Fruit fly (Drosophila melanogaster) whole organism, embryonic: ENCODE measurements around the gene CG5188.

Experiments
- ATbp ChIP-seq: fragments of 200-800 bp; sonication (Bioruptor generic); optimal IDR thresholded peaks from 2 replicates; lab custom pipeline; 2017; ENCODE audit warnings: missing biosample characterization, mild to moderate bottlenecking, missing genetic modification characterization, missing genetic modification reagents
- CG11504 ChIP-seq: fragments of 200-800 bp; sonication (Bioruptor generic); optimal IDR thresholded peaks from 3 replicates; lab custom pipeline; 2019; ENCODE audit warnings: missing biosample characterization, mild to moderate bottlenecking, missing genetic modification characterization, moderate library complexity
- CG12299 ChIP-seq: fragments of 200-800 bp; sonication (Bioruptor generic); optimal IDR thresholded peaks from 2 replicates; lab custom pipeline; 2018; ENCODE audit warnings: missing biosample characterization, mild to moderate bottlenecking, missing genetic modification characterization
- CG12744 ChIP-seq: fragments of 200-800 bp; sonication (Bioruptor generic); optimal IDR thresholded peaks from 2 replicates; lab custom pipeline; 2016; ENCODE audit warnings: missing biosample characterization, missing genetic modification characterization
- CG16813 ChIP-seq: fragments of 200-800 bp; sonication (Bioruptor generic); IDR thresholded peaks from 3 replicates; pipeline ENCODE4 v1.3.6; 2022; ENCODE audit warnings: missing biosample characterization, missing genetic modification characterization; ENCODE audit not compliant: partially characterized antibody
- CG16815 ChIP-seq: fragments of 200-800 bp; sonication (Bioruptor generic); optimal IDR thresholded peaks from 3 replicates; lab custom pipeline; 2017; ENCODE audit warnings: missing biosample characterization, mild to moderate bottlenecking, missing genetic modification characterization
- CG2889 ChIP-seq: fragments of 200-800 bp; sonication (Bioruptor generic); IDR thresholded peaks from 3 replicates; pipeline ENCODE4 v1.3.6; 2022; ENCODE audit warnings: missing biosample characterization, missing genetic modification characterization
- CG32532 ChIP-seq: fragments of 200-800 bp; sonication (Bioruptor generic); IDR thresholded peaks from 2 replicates; pipeline ENCODE4 v1.3.6; 2022; ENCODE audit warnings: missing biosample characterization, missing genetic modification characterization
- CG3281 ChIP-seq: fragments of 200-800 bp; sonication (Bioruptor generic); optimal IDR thresholded peaks from 3 replicates; lab custom pipeline; 2017; ENCODE audit warnings: missing biosample characterization, mild to moderate bottlenecking, missing genetic modification characterization
- CG34224 ChIP-seq: fragments of 200-800 bp; sonication (Bioruptor generic); IDR thresholded peaks from 3 replicates; pipeline ENCODE4 v1.3.6; 2022; ENCODE audit warnings: missing biosample characterization, missing genetic modification characterization; ENCODE audit not compliant: partially characterized antibody
- CG3838 ChIP-seq: fragments of 200-800 bp; sonication (Bioruptor generic); optimal IDR thresholded peaks from 3 replicates; lab custom pipeline; 2016; ENCODE audit warnings: missing biosample characterization, missing genetic modification characterization
- CG5953 ChIP-seq: fragments of 200-800 bp; sonication (Bioruptor generic); IDR thresholded peaks from 2 replicates; pipeline ENCODE4 v1.3.6; 2022; ENCODE audit warnings: missing biosample characterization, missing genetic modification characterization
- CG6765 ChIP-seq: fragments of 200-800 bp; sonication (Bioruptor generic); optimal IDR thresholded peaks from 3 replicates; lab custom pipeline; 2017; ENCODE audit warnings: missing biosample characterization, mild to moderate bottlenecking, missing genetic modification characterization
- CG8290 ChIP-seq, 3 experiments: fragments of 200-800 bp; sonication (Bioruptor generic); optimal IDR thresholded peaks; 2 replicates each; lab custom pipeline; 2016 to 2019; ENCODE audit warnings: missing biosample characterization in 3 of 3, missing genetic modification characterization in 3 of 3, mild to moderate bottlenecking in 2 of 3, moderate library complexity in 1 of 3
- CG8765 ChIP-seq: fragments of 200-800 bp; sonication (Bioruptor generic); IDR thresholded peaks from 2 replicates; pipeline ENCODE4 v1.3.6; 2022; ENCODE audit warnings: missing biosample characterization, missing genetic modification characterization
- ERR ChIP-seq: fragments of 200-800 bp; sonication (Bioruptor generic); optimal IDR thresholded peaks from 2 replicates; lab custom pipeline; 2016; ENCODE audit warnings: missing biosample characterization, missing genetic modification characterization
- Fer1 ChIP-seq: fragments of 200-800 bp; sonication (Bioruptor generic); optimal IDR thresholded peaks from 2 replicates; lab custom pipeline; 2017; ENCODE audit warnings: missing biosample characterization, mild to moderate bottlenecking, missing genetic modification characterization
- H2.0 ChIP-seq: fragments of 200-800 bp; sonication (Bioruptor generic); IDR thresholded peaks from 2 replicates; pipeline ENCODE4 v1.3.6; 2022; ENCODE audit warnings: missing biosample characterization, missing genetic modification characterization
- Hr39 ChIP-seq: fragments of >200 bp; optimal IDR thresholded peaks from 2 replicates; lab custom pipeline; 2017
- Hr78 ChIP-seq, 2 experiments: fragments of 200-800 bp in 1 of 2; fragments of >200 bp in 1 of 2; sonication (Bioruptor generic) in 1 of 2; optimal IDR thresholded peaks; 2 replicates each; lab custom pipeline; 2017 to 2019; ENCODE audit warnings: missing biosample characterization in 2 of 2, missing genetic modification characterization in 2 of 2, mild to moderate bottlenecking in 1 of 2, moderate library complexity in 1 of 2
- Mad ChIP-seq: fragments of 200-800 bp; sonication (Bioruptor generic); optimal IDR thresholded peaks from 2 replicates; lab custom pipeline; 2016; ENCODE audit warnings: missing biosample characterization, missing genetic modification characterization
- Mes4 ChIP-seq: fragments of 200-800 bp; sonication (Bioruptor generic); optimal IDR thresholded peaks from 2 replicates; lab custom pipeline; 2016; ENCODE audit warnings: missing biosample characterization, missing genetic modification characterization
- NFAT ChIP-seq: fragments of 200-800 bp; sonication (Bioruptor generic); IDR thresholded peaks from 2 replicates; pipeline ENCODE4 v1.3.6; 2022; ENCODE audit warnings: missing biosample characterization, missing genetic modification characterization
- Ravus ChIP-seq: fragments of 200-800 bp; sonication (Bioruptor generic); IDR thresholded peaks from 2 replicates; pipeline ENCODE4 v1.3.6; 2022; ENCODE audit warnings: missing biosample characterization, missing genetic modification characterization
- Rx ChIP-seq: fragments of 200-800 bp; sonication (Bioruptor generic); IDR thresholded peaks from 2 replicates; pipeline ENCODE4 v1.3.6; 2022; ENCODE audit warnings: missing biosample characterization, missing genetic modification characterization
- Scr ChIP-seq: fragments of 200-800 bp; sonication (Bioruptor generic); IDR thresholded peaks from 2 replicates; pipeline ENCODE4 v1.3.6; 2022; ENCODE audit warnings: missing biosample characterization, missing genetic modification characterization; ENCODE audit not compliant: partially characterized antibody
- Sox100B ChIP-seq: fragments of 200-800 bp; sonication (Bioruptor generic); optimal IDR thresholded peaks from 3 replicates; lab custom pipeline; 2018; ENCODE audit warnings: missing biosample characterization, mild to moderate bottlenecking, missing genetic modification characterization
- ac ChIP-seq: fragments of 200-800 bp; sonication (Bioruptor generic); optimal IDR thresholded peaks from 3 replicates; lab custom pipeline; 2017; ENCODE audit warnings: missing biosample characterization, mild to moderate bottlenecking, missing genetic modification characterization
- chif ChIP-seq, 2 experiments: fragments of 200-800 bp; sonication (Bioruptor generic); optimal IDR thresholded peaks; 3 replicates each; lab custom pipeline; 2016; ENCODE audit warnings: missing biosample characterization in 2 of 2, missing genetic modification characterization in 2 of 2
- chn ChIP-seq: fragments of 200-800 bp; sonication (Bioruptor generic); optimal IDR thresholded peaks from 2 replicates; lab custom pipeline; 2016; ENCODE audit warnings: missing biosample characterization, missing genetic modification characterization
- crol ChIP-seq: fragments of 200-800 bp; sonication (Bioruptor generic); IDR thresholded peaks from 2 replicates; pipeline ENCODE4 v1.3.6; 2022; ENCODE audit warnings: missing biosample characterization, missing genetic modification characterization
- danr ChIP-seq: fragments of 200-800 bp; sonication (Bioruptor generic); IDR thresholded peaks from 2 replicates; pipeline ENCODE4 v1.3.6; 2022; ENCODE audit warnings: missing biosample characterization, missing genetic modification characterization
- disco-r ChIP-seq: fragments of 200-800 bp; sonication (Bioruptor generic); optimal IDR thresholded peaks from 2 replicates; lab custom pipeline; 2016; ENCODE audit warnings: missing biosample characterization, missing genetic modification characterization
- dysf ChIP-seq: fragments of 200-800 bp; sonication (Bioruptor generic); IDR thresholded peaks from 3 replicates; pipeline ENCODE4 v1.3.6; 2022; ENCODE audit warnings: missing biosample characterization, missing genetic modification characterization
- eve ChIP-seq, 2 experiments: fragments of >200 bp; optimal IDR thresholded peaks; 2 replicates each; lab custom pipeline; 2017; ENCODE audit warnings: missing biosample characterization in 2 of 2, missing genetic modification characterization in 2 of 2
- fd102C ChIP-seq: fragments of 200-800 bp; sonication (Bioruptor generic); optimal IDR thresholded peaks from 2 replicates; lab custom pipeline; 2018; ENCODE audit warnings: missing biosample characterization, mild to moderate bottlenecking, missing genetic modification characterization, moderate library complexity
- h ChIP-seq: fragments of >200 bp; optimal IDR thresholded peaks from 2 replicates; lab custom pipeline; 2017
- insv ChIP-seq, 2 experiments: fragments of 200-800 bp; sonication (Bioruptor generic); optimal IDR thresholded peaks; 3 replicates each; lab custom pipeline; 2016 to 2018; ENCODE audit warnings: missing biosample characterization in 2 of 2, missing genetic modification characterization in 2 of 2
- jigr1 ChIP-seq: fragments of 200-800 bp; sonication (Bioruptor generic); IDR thresholded peaks from 3 replicates; pipeline ENCODE4 v1.3.6; 2022; ENCODE audit warnings: missing biosample characterization, missing genetic modification characterization
- lab ChIP-seq: fragments of 200-800 bp; sonication (Bioruptor generic); optimal IDR thresholded peaks from 3 replicates; lab custom pipeline; 2017; ENCODE audit warnings: missing biosample characterization, missing genetic modification characterization, mild to moderate bottlenecking, moderate library complexity, missing genetic modification reagents
- lov ChIP-seq, 2 experiments: fragments of 200-800 bp in 1 of 2; fragments of >200 bp in 1 of 2; sonication (Bioruptor generic) in 1 of 2; IDR thresholded peaks in 1 of 2; optimal IDR thresholded peaks in 1 of 2; 2 replicates in 1 of 2; 3 replicates in 1 of 2; pipeline versions ENCODE4 v1.3.6 to Lab custom; 2017 to 2022; ENCODE audit warnings: missing biosample characterization in 1 of 2, missing genetic modification characterization in 1 of 2
- peb ChIP-seq: fragments of 200-800 bp; sonication (Bioruptor generic); IDR thresholded peaks from 2 replicates; pipeline ENCODE4 v1.3.6; 2022; ENCODE audit warnings: missing biosample characterization, missing genetic modification characterization
- pita ChIP-seq: fragments of 200-800 bp; sonication (Bioruptor generic); optimal IDR thresholded peaks from 2 replicates; lab custom pipeline; 2017; ENCODE audit warnings: missing biosample characterization, mild to moderate bottlenecking, missing genetic modification characterization
- ro ChIP-seq: fragments of 200-800 bp; sonication (Bioruptor generic); IDR thresholded peaks from 2 replicates; pipeline ENCODE4 v1.3.6; 2022; ENCODE audit warnings: missing biosample characterization, missing genetic modification characterization
- sna ChIP-seq: fragments of 200-800 bp; sonication (Bioruptor generic); IDR thresholded peaks from 2 replicates; pipeline ENCODE4 v1.3.6; 2022; ENCODE audit warnings: missing biosample characterization, missing genetic modification characterization; ENCODE audit not compliant: partially characterized antibody
- tio ChIP-seq: fragments of 200-800 bp; sonication (Bioruptor generic); optimal IDR thresholded peaks from 2 replicates; lab custom pipeline; 2017; ENCODE audit warnings: missing biosample characterization, missing genetic modification characterization, inconsistent platforms
- vfl ChIP-seq: fragments of 200-800 bp; sonication (Bioruptor generic); optimal IDR thresholded peaks from 2 replicates; lab custom pipeline; 2016; ENCODE audit warnings: missing biosample characterization, missing genetic modification characterization
- z ChIP-seq: fragments of 200-800 bp; sonication (Bioruptor generic); IDR thresholded peaks from 3 replicates; pipeline ENCODE4 v1.3.6; 2022; ENCODE audit warnings: missing biosample characterization, missing genetic modification characterization
- zen2 ChIP-seq: fragments of 200-800 bp; sonication (Bioruptor generic); IDR thresholded peaks from 3 replicates; pipeline ENCODE4 v1.3.6; 2022; ENCODE audit warnings: missing biosample characterization, missing genetic modification characterization; ENCODE audit not compliant: partially characterized antibody

Gene CG5188

dm6 chr2L:10381890-10382450, 46.7 kb upstream of the CG5188 start, which contains the start of gene CG5096 (continued):
- TF ChIP-seq fd102C (GFP tag; lab: Kevin White, UChicago) (no peak), CG11504 (tag; lab: Kevin White, UChicago) (peak; percentile 92), CG5953 (peak; percentile 82), insv (GFP tag; optimal IDR thresholded peaks at IDR 0.05; lab: Kevin White, UChicago) (peak in 1 of 2 experiments; percentile 12), crol (no peak), CG12299 (tag; lab: Kevin White, UChicago) (peak; percentile 90), Hr39 (lab: Kevin White, UChicago) (no peak), Rx (GFP tag; lab: Robert Waterston, UW) (no peak), CG3281 (GFP tag; lab: Kevin White, UChicago) (peak; percentile 92), eve (GFP tag; optimal IDR thresholded peaks at IDR 0.05; lab: Kevin White, UChicago) (peak in 1 of 2 experiments; percentile 78), peb (GFP tag; lab: Robert Waterston, UW) (peak; percentile 42; the same call in 1 of the 2 replicates), lab (GFP tag; lab: Kevin White, UChicago) (peak; percentile 97), ac (GFP tag; lab: Kevin White, UChicago) (no peak), sna (no peak), CG3838 (GFP tag; lab: Kevin White, UChicago) (peak; percentile 49), chif (GFP tag; optimal IDR thresholded peaks at IDR 0.05; lab: Kevin White, UChicago) (peak; percentile 62 to 64), jigr1 (0 out of 3 replicates have a peak, but pooled peaks have one; percentile 47), ERR (GFP tag; lab: Kevin White, UChicago) (peak; percentile 77), chn (GFP tag; lab: Kevin White, UChicago) (peak; percentile 55), Hr78 (GFP tag; optimal IDR thresholded peaks at IDR 0.05; lab: Kevin White, UChicago) (no peak), NFAT (no peak; the same call in 1 of the 2 replicates), CG8290 (GFP tag; optimal IDR thresholded peaks at IDR 0.05; lab: Kevin White, UChicago) (no peak), CG8290 (tag; optimal IDR thresholded peaks at IDR 0.05; lab: Kevin White, UChicago) (peak in 1 of 2 experiments; percentile 92), lov (optimal IDR thresholded peaks at IDR 0.05; lab: Kevin White, UChicago) (no peak), lov (GFP tag; IDR thresholded peaks at IDR 0.05; lab: Robert Waterston, UW) (peak; percentile 67; the same call in 1 of the 3 replicates), CG2889 (GFP tag; lab: Robert Waterston, UW) (peak; percentile 93), danr (GFP tag; lab: Robert Waterston, UW) (peak; percentile 81), CG16813 (GFP tag; lab: Robert Waterston, UW) (no peak), CG12744 (GFP tag; lab: Kevin White, UChicago) (peak; percentile 82), CG34224 (GFP tag; lab: Robert Waterston, UW) (no peak), h (no peak), Fer1 (GFP tag; lab: Kevin White, UChicago) (peak; percentile 95), dysf (peak; percentile 90), Sox100B (GFP tag; lab: Kevin White, UChicago) (peak; percentile 83), zen2 (GFP tag; lab: Robert Waterston, UW) (no peak), CG6765 (GFP tag; lab: Kevin White, UChicago) (peak; percentile 83), Scr (GFP tag; lab: Robert Waterston, UW) (no peak), CG32532 (peak; percentile 89), ro (GFP tag; lab: Robert Waterston, UW) (peak; percentile 39; the same call in 1 of the 2 replicates), disco-r (GFP tag; lab: Kevin White, UChicago) (peak; percentile 59), Mes4 (GFP tag; lab: Kevin White, UChicago) (peak; percentile 29), Mad (GFP tag; lab: Kevin White, UChicago) (peak; percentile 47), ATbp (GFP tag; lab: Kevin White, UChicago) (peak; percentile 82), CG16815 (GFP tag; lab: Kevin White, UChicago) (peak; percentile 14), CG8765 (no peak; the same call in 1 of the 2 replicates), z (GFP tag; lab: Robert Waterston, UW) (no peak), pita (GFP tag; lab: Kevin White, UChicago) (no peak), Ravus (peak; percentile 60), vfl (GFP tag; lab: Kevin White, UChicago) (peak; percentile 57), tio (GFP tag; lab: Kevin White, UChicago) (peak; percentile 68), H2.0 (peak; percentile 79)
